Worm (Caenorhabditis elegans): ENCODE results near the gene mrps-33.

The mrps-33 gene

DNA sequence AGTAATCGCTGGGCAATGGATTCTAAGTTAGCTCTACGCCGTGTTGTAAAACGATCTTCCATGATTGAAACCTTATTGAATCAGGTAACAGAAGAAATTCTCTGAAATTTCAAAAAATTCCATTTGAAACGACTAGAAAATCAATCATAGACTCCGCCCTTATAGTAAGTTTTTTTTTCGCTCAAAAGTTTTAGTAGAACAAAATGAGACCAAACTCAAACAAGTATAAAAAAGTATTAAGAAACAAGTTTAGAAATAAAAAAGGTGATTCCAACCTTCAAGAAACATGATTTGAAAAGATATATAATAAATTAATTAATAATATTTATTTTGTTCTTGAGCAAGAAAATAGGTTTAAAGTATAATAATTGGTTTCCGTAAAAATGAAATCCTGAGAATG is 38.2 kb upstream of the mrps-33 start, which contains the start of gene C33D9.6:
Gene C33D9.6, minus strand, starts transcription at position 101 of the 400 bp plus-strand sequence.
- no peak for TF ChIP-seq F22D6.2 (tag; optimal IDR thresholded peaks at IDR 0.05)
- TF ChIP-seq F37B4.10 (GFP tag; IDR thresholded peaks at IDR 0.05), result no peak
- TF ChIP-seq T26A5.8 (tag; optimal IDR thresholded peaks at IDR 0.05), result no peak
- TF ChIP-seq dpff-1 (tag; optimal IDR thresholded peaks at IDR 0.05), result no peak
- TF ChIP-seq B0261.1 (tag; optimal IDR thresholded peaks at IDR 0.05), result no peak
- TF ChIP-seq athp-1 (tag; optimal IDR thresholded peaks at IDR 0.05), result no peak
- TF ChIP-seq ceh-40 (GFP tag; IDR thresholded peaks at IDR 0.05), result no peak

DNA sequence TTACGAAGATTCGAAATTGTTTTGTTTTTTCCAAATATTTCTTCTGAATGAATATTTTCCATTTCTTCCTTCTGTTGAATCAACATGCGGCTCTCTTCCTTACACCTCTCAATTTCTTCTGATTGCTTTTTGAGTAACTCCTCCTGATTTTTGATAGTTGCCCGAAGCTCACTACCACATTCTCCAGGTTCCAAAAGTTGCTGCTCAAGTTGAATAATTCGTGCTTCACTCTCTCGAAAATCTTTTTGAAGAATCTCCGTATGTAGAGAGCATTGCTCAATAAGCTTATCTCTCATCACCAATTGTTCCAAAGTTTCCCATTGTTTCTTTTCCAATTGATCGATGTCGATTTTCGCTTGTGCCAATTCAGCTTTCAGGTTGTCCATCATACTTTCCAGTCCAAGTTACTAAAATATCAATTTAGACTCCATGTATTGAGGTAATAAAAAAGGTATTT is 33.0 kb upstream of the mrps-33 start, which contains the start of gene F20C5.6:
Gene F20C5.6, minus strand, starts transcription at position 407 of the 457 bp plus-strand sequence.
- TF ChIP-seq die-1 (tag; optimal IDR thresholded peaks at IDR 0.05) (no peak), bed-1 (GFP tag; IDR thresholded peaks at IDR 0.05) (no peak), attf-5 (GFP tag; optimal IDR thresholded peaks at IDR 0.05) (no peak), T07F8.4 (tag; optimal IDR thresholded peaks at IDR 0.05) (no peak), hlh-26 (GFP tag; conservative IDR thresholded peaks at IDR 0.05) (no peak), unc-130 (GFP tag; optimal IDR thresholded peaks at IDR 0.05) (no peak), ccch-3 (GFP tag; optimal IDR thresholded peaks at IDR 0.05) (no peak), sdz-38 (tag; optimal IDR thresholded peaks at IDR 0.05) (no peak), him-1 (tag; optimal IDR thresholded peaks at IDR 0.05) (no peak), cebp-2 (GFP tag; IDR thresholded peaks at IDR 0.05) (no peak), D2030.7 (GFP tag; IDR thresholded peaks at IDR 0.05) (no peak), lsl-1 (GFP tag; optimal IDR thresholded peaks at IDR 0.05) (no peak), ama-1 (optimal IDR thresholded peaks at IDR 0.05) (no peak), ama-1 (GFP tag; optimal IDR thresholded peaks at IDR 0.05) (no peak), B0019.2 (GFP tag; conservative IDR thresholded peaks at IDR 0.05) (no peak), F57C9.4 (tag; optimal IDR thresholded peaks at IDR 0.05) (no peak), Y53G8AR.9 (GFP tag; conservative IDR thresholded peaks at IDR 0.05) (no peak), F10E7.11 (tag; optimal IDR thresholded peaks at IDR 0.05) (no peak)

DNA sequence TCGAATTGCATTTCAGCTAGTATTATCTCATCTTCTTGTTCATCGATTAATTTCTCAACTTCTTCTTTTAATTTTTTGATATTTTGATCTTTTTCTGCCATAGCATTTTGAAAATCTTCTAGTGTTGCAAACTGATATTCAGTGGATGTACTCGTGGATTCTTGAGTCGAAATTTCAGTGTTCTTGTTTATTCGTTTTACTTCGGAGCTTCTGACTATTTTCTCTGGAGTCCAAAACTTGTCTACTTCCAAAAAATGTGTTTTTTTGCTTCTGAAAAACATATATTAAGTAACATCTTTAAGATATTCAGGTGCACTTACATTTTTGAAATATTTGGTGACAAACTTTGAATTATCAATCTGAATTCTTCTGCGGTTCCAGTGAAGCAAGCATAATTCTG is 29.7 kb upstream of the mrps-33 start, which contains the start of gene F20C5.5:
Gene F20C5.5, minus strand, starts transcription at position 101 of the 400 bp plus-strand sequence.
- TF ChIP-seq snpc-3.4 (tag; optimal IDR thresholded peaks at IDR 0.05) (no peak), repo-1 (tag; optimal IDR thresholded peaks at IDR 0.05) (no peak), madf-10 (tag; optimal IDR thresholded peaks at IDR 0.05) (no peak), pha-4 (tag; optimal IDR thresholded peaks at IDR 0.05) (no peak), mcd-1 (GFP tag; IDR thresholded peaks at IDR 0.05) (no peak), ztf-25 (GFP tag; IDR thresholded peaks at IDR 0.05) (no peak), attf-6 (GFP tag; IDR thresholded peaks at IDR 0.05) (no peak), unc-130 (GFP tag; optimal IDR thresholded peaks at IDR 0.05) (no peak), hsf-1 (GFP tag; IDR thresholded peaks at IDR 0.05) (no peak), B0261.1 (tag; optimal IDR thresholded peaks at IDR 0.05) (no peak), xnd-1 (tag; optimal IDR thresholded peaks at IDR 0.05) (no peak), somi-1 (GFP tag; optimal IDR thresholded peaks at IDR 0.05) (no peak), Y56A3A.18 (GFP tag; IDR thresholded peaks at IDR 0.05) (no peak), rec-8 (tag; optimal IDR thresholded peaks at IDR 0.05) (no peak), dpl-1 (GFP tag; optimal IDR thresholded peaks at IDR 0.05) (no peak)
